Fruit fly (Drosophila melanogaster) whole organism, embryonic: ENCODE measurements around the gene H.

ENCODE experiments used
- Adf1 ChIP-seq: fragments of 200-800 bp; sonication (Bioruptor generic); IDR thresholded peaks from 2 replicates; pipeline ENCODE4 v1.3.6; 2022; ENCODE audit warnings: missing biosample characterization, missing genetic modification characterization
- Atf-2 ChIP-seq: fragments of 200-800 bp; sonication (Bioruptor generic); optimal IDR thresholded peaks from 2 replicates; lab custom pipeline; 2016; ENCODE audit warnings: missing biosample characterization, missing genetic modification characterization
- CG10209 ChIP-seq: fragments of 200-800 bp; sonication (Bioruptor generic); optimal IDR thresholded peaks from 3 replicates; lab custom pipeline; 2017; ENCODE audit warnings: missing biosample characterization, mild to moderate bottlenecking, missing genetic modification characterization, missing genetic modification reagents
- CG11560 ChIP-seq: fragments of 200-800 bp; sonication (Bioruptor generic); IDR thresholded peaks from 3 replicates; pipeline ENCODE4 v1.3.6; 2022; ENCODE audit warnings: missing biosample characterization, missing genetic modification characterization
- CG12744 ChIP-seq: fragments of 200-800 bp; sonication (Bioruptor generic); optimal IDR thresholded peaks from 2 replicates; lab custom pipeline; 2016; ENCODE audit warnings: missing biosample characterization, missing genetic modification characterization
- CG13123 ChIP-seq: fragments of 200-800 bp; sonication (Bioruptor generic); optimal IDR thresholded peaks from 2 replicates; lab custom pipeline; 2016; ENCODE audit warnings: missing biosample characterization, missing genetic modification characterization
- CG13287 ChIP-seq: fragments of 200-800 bp; sonication (Bioruptor generic); IDR thresholded peaks from 2 replicates; pipeline ENCODE4 v1.3.6; 2022; ENCODE audit warnings: missing biosample characterization, missing genetic modification characterization; ENCODE audit not compliant: partially characterized antibody
- CG15269 ChIP-seq: fragments of 200-800 bp; sonication (Bioruptor generic); optimal IDR thresholded peaks from 2 replicates; lab custom pipeline; 2018; ENCODE audit warnings: missing biosample characterization, mild to moderate bottlenecking, missing genetic modification characterization, moderate library complexity
- CG1602 ChIP-seq: fragments of 200-800 bp; sonication (Bioruptor generic); optimal IDR thresholded peaks from 3 replicates; lab custom pipeline; 2016; ENCODE audit warnings: missing biosample characterization, missing genetic modification characterization
- CG17802 ChIP-seq: fragments of 200-800 bp; sonication (Bioruptor generic); optimal IDR thresholded peaks from 2 replicates; lab custom pipeline; 2018; ENCODE audit warnings: missing biosample characterization, mild to moderate bottlenecking, missing genetic modification characterization, moderate library complexity
- CG2129 ChIP-seq: fragments of 200-800 bp; sonication (Bioruptor generic); IDR thresholded peaks from 2 replicates; pipeline ENCODE4 v1.3.6; 2022; ENCODE audit warnings: missing biosample characterization, missing genetic modification characterization; ENCODE audit not compliant: partially characterized antibody
- CG2202 ChIP-seq: fragments of 200-800 bp; sonication (Bioruptor generic); optimal IDR thresholded peaks from 2 replicates; lab custom pipeline; 2018; ENCODE audit warnings: missing biosample characterization, mild to moderate bottlenecking, missing genetic modification characterization
- CG31388 ChIP-seq: fragments of 200-800 bp; sonication (Bioruptor generic); optimal IDR thresholded peaks from 2 replicates; lab custom pipeline; 2016; ENCODE audit warnings: missing biosample characterization, missing genetic modification characterization
- CG32532 ChIP-seq: fragments of 200-800 bp; sonication (Bioruptor generic); IDR thresholded peaks from 2 replicates; pipeline ENCODE4 v1.3.6; 2022; ENCODE audit warnings: missing biosample characterization, missing genetic modification characterization
- CG4328 ChIP-seq: fragments of 200-800 bp; sonication (Bioruptor generic); optimal IDR thresholded peaks from 3 replicates; lab custom pipeline; 2017; ENCODE audit warnings: missing biosample characterization, missing genetic modification reagents, missing genetic modification characterization
- CG5180 ChIP-seq: fragments of 200-800 bp; sonication (Bioruptor generic); optimal IDR thresholded peaks from 3 replicates; lab custom pipeline; 2017; ENCODE audit warnings: missing biosample characterization, missing genetic modification characterization, mild to moderate bottlenecking, moderate library complexity, missing genetic modification reagents
- CG5953 ChIP-seq: fragments of 200-800 bp; sonication (Bioruptor generic); IDR thresholded peaks from 2 replicates; pipeline ENCODE4 v1.3.6; 2022; ENCODE audit warnings: missing biosample characterization, missing genetic modification characterization
- CG6175 ChIP-seq: fragments of 200-800 bp; sonication (Bioruptor generic); IDR thresholded peaks from 3 replicates; pipeline ENCODE4 v1.3.6; 2022; ENCODE audit warnings: missing biosample characterization, missing genetic modification characterization
- CG8290 ChIP-seq, 3 experiments: fragments of 200-800 bp; sonication (Bioruptor generic); optimal IDR thresholded peaks; 2 replicates each; lab custom pipeline; 2016 to 2019; ENCODE audit warnings: missing biosample characterization in 3 of 3, missing genetic modification characterization in 3 of 3, mild to moderate bottlenecking in 2 of 3, moderate library complexity in 1 of 3
- CG9437 ChIP-seq: fragments of 200-800 bp; sonication (Bioruptor generic); optimal IDR thresholded peaks from 2 replicates; lab custom pipeline; 2018; ENCODE audit warnings: missing biosample characterization, mild to moderate bottlenecking, missing genetic modification characterization
- Camta ChIP-seq: fragments of 200-800 bp; sonication (Bioruptor generic); optimal IDR thresholded peaks from 2 replicates; lab custom pipeline; 2016; ENCODE audit warnings: missing biosample characterization, missing genetic modification characterization
- CrebB ChIP-seq: fragments of 200-800 bp; sonication (Bioruptor generic); optimal IDR thresholded peaks from 3 replicates; lab custom pipeline; 2018; ENCODE audit warnings: missing biosample characterization, mild to moderate bottlenecking, missing genetic modification characterization
- E2f2 ChIP-seq: fragments of 200-800 bp; sonication (Bioruptor generic); IDR thresholded peaks from 2 replicates; pipeline ENCODE4 v1.3.6; 2022; ENCODE audit warnings: missing biosample characterization, missing genetic modification characterization
- Hsf ChIP-seq: fragments of 200-800 bp; sonication (Bioruptor generic); optimal IDR thresholded peaks from 3 replicates; lab custom pipeline; 2016; ENCODE audit warnings: missing biosample characterization, missing genetic modification characterization
- Mad ChIP-seq: fragments of 200-800 bp; sonication (Bioruptor generic); optimal IDR thresholded peaks from 2 replicates; lab custom pipeline; 2016; ENCODE audit warnings: missing biosample characterization, missing genetic modification characterization
- Max ChIP-seq: fragments of 200-800 bp; sonication (Bioruptor generic); optimal IDR thresholded peaks from 2 replicates; lab custom pipeline; 2016; ENCODE audit warnings: missing biosample characterization, mild to moderate bottlenecking, missing genetic modification characterization
- Mes4 ChIP-seq: fragments of 200-800 bp; sonication (Bioruptor generic); optimal IDR thresholded peaks from 2 replicates; lab custom pipeline; 2016; ENCODE audit warnings: missing biosample characterization, missing genetic modification characterization
- NFAT ChIP-seq: fragments of 200-800 bp; sonication (Bioruptor generic); IDR thresholded peaks from 2 replicates; pipeline ENCODE4 v1.3.6; 2022; ENCODE audit warnings: missing biosample characterization, missing genetic modification characterization
- Neu2 ChIP-seq: fragments of 200-800 bp; sonication (Bioruptor generic); optimal IDR thresholded peaks from 3 replicates; lab custom pipeline; 2016; ENCODE audit warnings: missing biosample characterization, missing genetic modification characterization, borderline replicate concordance
- Tbp ChIP-seq: fragments of >200 bp; optimal IDR thresholded peaks from 2 replicates; lab custom pipeline; 2018; ENCODE audit warnings: missing biosample characterization, missing genetic modification characterization
- dan ChIP-seq: fragments of 200-800 bp; sonication (Bioruptor generic); IDR thresholded peaks from 2 replicates; pipeline ENCODE4 v1.3.6; 2022; ENCODE audit warnings: missing biosample characterization, missing genetic modification characterization
- dati ChIP-seq: fragments of 200-800 bp; sonication (Bioruptor generic); IDR thresholded peaks from 2 replicates; pipeline ENCODE4 v1.3.6; 2022; ENCODE audit warnings: missing biosample characterization, missing genetic modification characterization
- disco-r ChIP-seq: fragments of 200-800 bp; sonication (Bioruptor generic); optimal IDR thresholded peaks from 2 replicates; lab custom pipeline; 2016; ENCODE audit warnings: missing biosample characterization, missing genetic modification characterization
- exex ChIP-seq: fragments of 200-800 bp; sonication (Bioruptor generic); optimal IDR thresholded peaks from 4 replicates; lab custom pipeline; 2018; ENCODE audit warnings: missing biosample characterization, mild to moderate bottlenecking, missing genetic modification characterization, moderate library complexity
- ftz-f1 ChIP-seq: fragments of 200-800 bp; sonication (Bioruptor generic); optimal IDR thresholded peaks from 2 replicates; lab custom pipeline; 2016; ENCODE audit warnings: missing biosample characterization, missing genetic modification characterization
- gro ChIP-seq: fragments of 200-800 bp; sonication (Bioruptor generic); optimal IDR thresholded peaks from 2 replicates; lab custom pipeline; 2016; ENCODE audit warnings: missing biosample characterization, missing genetic modification characterization
- kni ChIP-seq: fragments of 200-800 bp; sonication (Bioruptor generic); optimal IDR thresholded peaks from 3 replicates; lab custom pipeline; 2017; ENCODE audit warnings: mild to moderate bottlenecking, missing biosample characterization, missing genetic modification reagents, missing genetic modification characterization
- mirr ChIP-seq: fragments of 200-800 bp; sonication (Bioruptor generic); optimal IDR thresholded peaks from 3 replicates; lab custom pipeline; 2018; ENCODE audit warnings: missing biosample characterization, mild to moderate bottlenecking, missing genetic modification characterization
- nau ChIP-seq: fragments of 200-800 bp; sonication (Bioruptor generic); optimal IDR thresholded peaks from 3 replicates; lab custom pipeline; 2017; ENCODE audit warnings: missing biosample characterization, mild to moderate bottlenecking, missing genetic modification characterization, missing genetic modification reagents
- nerfin-1 ChIP-seq: fragments of 200-800 bp; sonication (Bioruptor generic); optimal IDR thresholded peaks from 3 replicates; lab custom pipeline; 2019; ENCODE audit warnings: missing biosample characterization, mild to moderate bottlenecking, missing genetic modification characterization, moderate library complexity
- pfk ChIP-seq: fragments of 200-800 bp; sonication (Bioruptor generic); optimal IDR thresholded peaks from 2 replicates; lab custom pipeline; 2018; ENCODE audit warnings: missing biosample characterization, mild to moderate bottlenecking, missing genetic modification characterization, moderate library complexity
- pho ChIP-seq: fragments of 200-800 bp; sonication (Bioruptor generic); optimal IDR thresholded peaks from 2 replicates; lab custom pipeline; 2016; ENCODE audit warnings: missing biosample characterization, missing genetic modification characterization
- sima ChIP-seq: fragments of 200-800 bp; sonication (Bioruptor generic); optimal IDR thresholded peaks from 2 replicates; lab custom pipeline; 2016; ENCODE audit warnings: missing biosample characterization, missing genetic modification characterization
- so ChIP-seq: fragments of 200-800 bp; sonication (Bioruptor generic); IDR thresholded peaks from 3 replicates; pipeline ENCODE4 v1.3.6; 2022; ENCODE audit warnings: missing biosample characterization, missing genetic modification characterization
- sob ChIP-seq: fragments of 200-800 bp; sonication (Bioruptor generic); IDR thresholded peaks from 2 replicates; pipeline ENCODE4 v1.3.6; 2022; ENCODE audit warnings: missing biosample characterization, missing genetic modification characterization
- tgo ChIP-seq: fragments of 200-800 bp; sonication (Bioruptor generic); IDR thresholded peaks from 3 replicates; pipeline ENCODE4 v1.3.6; 2022; ENCODE audit warnings: missing biosample characterization, missing genetic modification characterization
- tll ChIP-seq, 2 experiments: fragments of 200-800 bp in 1 of 2; fragments of >200 bp in 1 of 2; sonication (Bioruptor generic) in 1 of 2; optimal IDR thresholded peaks; 2 replicates each; lab custom pipeline; 2017 to 2019; ENCODE audit warnings: missing biosample characterization in 2 of 2, missing genetic modification characterization in 2 of 2, mild to moderate bottlenecking in 1 of 2, moderate library complexity in 1 of 2
- zfh1 ChIP-seq: fragments of 200-800 bp; sonication (Bioruptor generic); IDR thresholded peaks from 3 replicates; pipeline ENCODE4 v1.3.6; 2022; ENCODE audit warnings: missing biosample characterization, missing genetic modification characterization

Gene H

dm6 chr3R:20594194-20595144 lies 27.3 kb upstream of the H start (continued):
- peak; percentile 55 for TF ChIP-seq CG13123 (GFP tag; lab: Kevin White, UChicago)
- TF ChIP-seq nerfin-1 (tag; lab: Kevin White, UChicago): peak; percentile 93
- peak; percentile 87 for TF ChIP-seq CG10209 (GFP tag; lab: Kevin White, UChicago)
- TF ChIP-seq mirr (GFP tag; lab: Kevin White, UChicago): no peak
- TF ChIP-seq exex (tag; lab: Kevin White, UChicago): peak; percentile 17
- no peak for TF ChIP-seq Atf-2 (GFP tag; lab: Kevin White, UChicago)
- TF ChIP-seq disco-r (GFP tag; lab: Kevin White, UChicago): no peak
- TF ChIP-seq CG9437 (GFP tag; lab: Kevin White, UChicago): peak; percentile 85
- no peak for TF ChIP-seq Camta (GFP tag; lab: Kevin White, UChicago)
- TF ChIP-seq CG2202: peak; percentile 81
- TF ChIP-seq pho (GFP tag; lab: Kevin White, UChicago): no peak
- TF ChIP-seq zfh1 (GFP tag; lab: Robert Waterston, UW): peak; percentile 80
- no peak for TF ChIP-seq Tbp (GFP tag; lab: Kevin White, UChicago)
- peak; percentile 25 for TF ChIP-seq Hsf (GFP tag; lab: Kevin White, UChicago)
- TF ChIP-seq nau (GFP tag; lab: Kevin White, UChicago): peak; percentile 51
- peak in 1 of 2 experiments; percentile 81 for TF ChIP-seq tll (GFP tag; optimal IDR thresholded peaks at IDR 0.05; lab: Kevin White, UChicago)
- TF ChIP-seq CG5953: 0 out of 2 replicates have a peak, but pooled peaks have one; percentile 16
- TF ChIP-seq CG6175 (GFP tag; lab: Robert Waterston, UW): peak; percentile 7; the same call in 1 of the 3 replicates
- peak; percentile 55 for TF ChIP-seq CG31388 (GFP tag; lab: Kevin White, UChicago)
- TF ChIP-seq CG17802 (tag; lab: Kevin White, UChicago): peak; percentile 47
- no peak for TF ChIP-seq ftz-f1
- no peak for TF ChIP-seq CG2129 (GFP tag; lab: Robert Waterston, UW)
- peak; percentile 53; the same call in 1 of the 2 replicates for TF ChIP-seq E2f2 (GFP tag; lab: Robert Waterston, UW)
- no peak; the same call in 1 of the 2 replicates for TF ChIP-seq Adf1 (GFP tag; lab: Robert Waterston, UW)
- TF ChIP-seq Mad: no peak
- no peak for TF ChIP-seq CG12744
- no peak for TF ChIP-seq gro
- peak; percentile 77 for TF ChIP-seq CG32532 (GFP tag; lab: Robert Waterston, UW)
- TF ChIP-seq Max: peak; percentile 79
- TF ChIP-seq Neu2 (GFP tag; lab: Kevin White, UChicago): no peak
- TF ChIP-seq so (GFP tag; lab: Robert Waterston, UW): peak; percentile 52; the same call in 1 of the 3 replicates
- TF ChIP-seq pfk (GFP tag; lab: Kevin White, UChicago): peak; percentile 13
- no peak for TF ChIP-seq dan (GFP tag; lab: Robert Waterston, UW)
- TF ChIP-seq CrebB (tag; lab: Kevin White, UChicago): no peak
- peak; percentile 86 for TF ChIP-seq CG1602 (GFP tag; lab: Kevin White, UChicago)
- no peak for TF ChIP-seq CG11560 (tag; lab: Robert Waterston, UW)
- TF ChIP-seq CG8290 (GFP tag; optimal IDR thresholded peaks at IDR 0.05; lab: Kevin White, UChicago): peak; percentile 65
- peak; percentile 11 to 25 for TF ChIP-seq CG8290 (tag; optimal IDR thresholded peaks at IDR 0.05; lab: Kevin White, UChicago)
- TF ChIP-seq Mes4: no peak
- TF ChIP-seq sima (GFP tag; lab: Kevin White, UChicago): no peak
- peak; percentile 77 for TF ChIP-seq CG5180
- TF ChIP-seq CG4328 (GFP tag; lab: Kevin White, UChicago): peak; percentile 83
- peak; percentile 33; the same call in 1 of the 2 replicates for TF ChIP-seq sob (GFP tag; lab: Robert Waterston, UW)
- TF ChIP-seq NFAT (GFP tag; lab: Robert Waterston, UW): 0 out of 2 replicates have a peak, but pooled peaks have one; percentile 8
- peak; percentile 89 for TF ChIP-seq CG15269
- no peak for TF ChIP-seq CG13287 (GFP tag; lab: Robert Waterston, UW)
- TF ChIP-seq tgo (GFP tag; lab: Robert Waterston, UW): peak; percentile 84
- peak; percentile 23 for TF ChIP-seq kni (GFP tag; lab: Kevin White, UChicago)
- peak; percentile 64; the same call in 1 of the 2 replicates for TF ChIP-seq dati (GFP tag; lab: Robert Waterston, UW)
